Worm (Caenorhabditis elegans) whole organism, midembryonic: ENCODE data around the gene try-14.

Experiments used
- cog-1 ChIP-seq: sonication (generic microtip); optimal IDR thresholded peaks from 2 replicates; lab custom pipeline; 2016; ENCODE audit warnings: missing genetic modification characterization, missing compliant biosample characterization
- klf-2 ChIP-seq: fragments of 200-800 bp; sonication (Bioruptor generic); conservative IDR thresholded peaks from 2 replicates; pipeline ENCODE4 v1.3.6; 2022; ENCODE audit warnings: missing genetic modification reagents, missing genetic modification characterization, missing compliant biosample characterization
- med-1 ChIP-seq: sonication (generic microtip); optimal IDR thresholded peaks from 2 replicates; lab custom pipeline; 2017; ENCODE audit warnings: missing genetic modification characterization, mild to moderate bottlenecking, missing compliant biosample characterization, antibody characterized with exemption, missing genetic modification reagents; ENCODE audit not compliant: insufficient read depth

DNA sequence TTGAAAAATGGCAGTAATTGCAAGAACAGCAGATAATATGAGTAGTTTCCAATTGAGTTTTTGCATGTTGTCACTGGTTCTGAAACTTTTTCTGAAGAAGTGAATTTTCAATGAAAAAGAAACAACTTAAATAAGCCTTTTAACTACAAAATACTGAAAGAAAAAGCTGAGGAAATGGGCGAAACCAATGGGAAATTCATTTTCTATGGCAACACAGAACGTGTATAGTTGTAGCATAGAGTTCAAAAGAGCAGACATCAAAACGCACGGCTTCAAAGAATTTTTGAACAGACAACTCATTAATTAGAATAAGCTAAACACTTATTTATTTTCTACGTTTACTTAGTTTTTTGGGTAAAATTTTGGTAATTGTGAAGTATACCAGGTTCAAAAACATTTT lies 2.4 kb downstream of the try-14 start, which contains the start of gene F48E3.2:
- TF ChIP-seq cog-1 (tag; lab: Kevin White, UChicago) (no peak), klf-2 (GFP tag; lab: Robert Waterston, UW) (no peak), med-1 (GFP tag; lab: Kevin White, UChicago) (no peak)
